Fruit fly (Drosophila melanogaster): Measurements from ENCODE around the gene CG10969.

- no peak for TF ChIP-seq CG9948 (tag; optimal IDR thresholded peaks at IDR 0.05)
- no peak for TF ChIP-seq CG10348 (GFP tag; IDR thresholded peaks at IDR 0.05)
- TF ChIP-seq CG14655 (GFP tag; optimal IDR thresholded peaks at IDR 0.05), result no peak
- TF ChIP-seq fd96Ca (GFP tag; IDR thresholded peaks at IDR 0.05), result no peak
- no peak for TF ChIP-seq EcR (GFP tag; optimal IDR thresholded peaks at IDR 0.05)
- TF ChIP-seq CG4496 (GFP tag; IDR thresholded peaks at IDR 0.05), result no peak
- peak; percentile 36; the same call in 1 of the 2 replicates for TF ChIP-seq rn (GFP tag; IDR thresholded peaks at IDR 0.05)
- TF ChIP-seq CG34367 (tag; optimal IDR thresholded peaks at IDR 0.05), result no peak
Measured at dm6 chr3L:12813907-12814306, 33.0 kb upstream of the CG10969 start, which contains the start of the genes Sf3a2 and CG42588.

All from whole organism, pupa.